Fruit fly (Drosophila melanogaster) whole organism, pupa: Measurements from ENCODE around the gene CG7006.

Source experiments
- CG10348 ChIP-seq: fragments of 200-800 bp; sonication (Bioruptor generic); IDR thresholded peaks from 2 replicates; pipeline ENCODE4 v1.3.6; 2022; ENCODE audit warnings: missing biosample characterization, missing genetic modification characterization
- CG12605 ChIP-seq: fragments of 200-800 bp; sonication (Bioruptor generic); IDR thresholded peaks from 2 replicates; pipeline ENCODE4 v1.3.6; 2022; ENCODE audit warnings: missing biosample characterization, missing genetic modification characterization
- CG13204 ChIP-seq: fragments of 200-800 bp; sonication (Bioruptor generic); optimal IDR thresholded peaks from 2 replicates; lab custom pipeline; 2018; ENCODE audit warnings: missing biosample characterization, mild to moderate bottlenecking, missing genetic modification characterization, moderate library complexity
- CG14655 ChIP-seq: fragments of 200-800 bp; sonication (Bioruptor generic); optimal IDR thresholded peaks from 3 replicates; lab custom pipeline; 2017; ENCODE audit warnings: mild to moderate bottlenecking, missing biosample characterization, missing genetic modification reagents, missing genetic modification characterization
- CG15710 ChIP-seq: fragments of 200-800 bp; sonication (Bioruptor generic); optimal IDR thresholded peaks from 2 replicates; lab custom pipeline; 2018; ENCODE audit warnings: missing biosample characterization, mild to moderate bottlenecking, missing genetic modification characterization, moderate library complexity
- CG17806 ChIP-seq: fragments of 200-800 bp; sonication (Bioruptor generic); optimal IDR thresholded peaks from 2 replicates; lab custom pipeline; 2018; ENCODE audit warnings: missing biosample characterization, mild to moderate bottlenecking, missing genetic modification characterization, moderate library complexity
- CG32121 ChIP-seq: fragments of 200-800 bp; sonication (Bioruptor generic); IDR thresholded peaks from 2 replicates; pipeline ENCODE4 v1.3.6; 2022; ENCODE audit warnings: missing biosample characterization, missing genetic modification characterization
- CG34367 ChIP-seq: fragments of 200-800 bp; sonication (Bioruptor generic); optimal IDR thresholded peaks from 2 replicates; lab custom pipeline; 2018; ENCODE audit warnings: missing biosample characterization, mild to moderate bottlenecking, missing genetic modification characterization
- CG4496 ChIP-seq: fragments of 200-800 bp; sonication (Bioruptor generic); IDR thresholded peaks from 3 replicates; pipeline ENCODE4 v1.3.6; 2022; ENCODE audit warnings: missing biosample characterization, missing genetic modification characterization
- CG8159 ChIP-seq: fragments of 200-800 bp; sonication (Bioruptor generic); optimal IDR thresholded peaks from 3 replicates; lab custom pipeline; 2018; ENCODE audit warnings: missing biosample characterization, mild to moderate bottlenecking, missing genetic modification characterization, moderate library complexity
- CG8301 ChIP-seq: fragments of 200-800 bp; sonication (Bioruptor generic); optimal IDR thresholded peaks from 2 replicates; lab custom pipeline; 2018; ENCODE audit warnings: missing biosample characterization, mild to moderate bottlenecking, missing genetic modification characterization
- CG9948 ChIP-seq: fragments of 200-800 bp; sonication (Bioruptor generic); optimal IDR thresholded peaks from 2 replicates; lab custom pipeline; 2018; ENCODE audit warnings: missing biosample characterization, mild to moderate bottlenecking, missing genetic modification characterization, moderate library complexity
- D1 ChIP-seq: fragments of 200-800 bp; sonication (Bioruptor generic); optimal IDR thresholded peaks from 2 replicates; lab custom pipeline; 2018; ENCODE audit warnings: missing biosample characterization, mild to moderate bottlenecking, missing genetic modification characterization, moderate library complexity
- Ets98B ChIP-seq: fragments of 200-800 bp; sonication (Bioruptor generic); IDR thresholded peaks from 2 replicates; pipeline ENCODE4 v1.3.6; 2022; ENCODE audit warnings: missing biosample characterization, missing genetic modification characterization
- Pif1B ChIP-seq: fragments of 200-800 bp; sonication (Bioruptor generic); optimal IDR thresholded peaks from 3 replicates; lab custom pipeline; 2016; ENCODE audit warnings: missing biosample characterization, missing genetic modification characterization
- Snoo ChIP-seq: fragments of 200-800 bp; sonication (Bioruptor generic); optimal IDR thresholded peaks from 3 replicates; lab custom pipeline; 2017; ENCODE audit warnings: missing biosample characterization, mild to moderate bottlenecking, missing genetic modification characterization, inconsistent platforms
- fd96Ca ChIP-seq: fragments of 200-800 bp; sonication (Bioruptor generic); IDR thresholded peaks from 3 replicates; pipeline ENCODE4 v1.3.6; 2022; ENCODE audit warnings: missing biosample characterization, missing genetic modification characterization
- gl ChIP-seq: fragments of 200-800 bp; sonication (Bioruptor generic); optimal IDR thresholded peaks from 2 replicates; lab custom pipeline; 2018; ENCODE audit warnings: missing biosample characterization, mild to moderate bottlenecking, missing genetic modification characterization
- rn ChIP-seq: fragments of 200-800 bp; sonication (Bioruptor generic); IDR thresholded peaks from 2 replicates; pipeline ENCODE4 v1.3.6; 2022; ENCODE audit warnings: missing biosample characterization, missing genetic modification characterization

CG7006 gene

dm6 chr3R:24816993-24817854 lies 33.2 kb upstream of the CG7006 start, which contains the start of the genes CG5808 and Saf-B:
CG5808 (minus strand) TSS chr3R:24817007.
Saf-B (plus strand) TSS chr3R:24817464.
- TF ChIP-seq CG32121 (GFP tag; lab: Robert Waterston, UW) (0 out of 2 replicates have a peak, but pooled peaks have one; percentile 21), Snoo (tag; lab: Kevin White, UChicago) (no peak)

dm6 chr3R:24823061-24823460 lies 27.4 kb upstream of the CG7006 start:
- TF ChIP-seq D1 (tag; lab: Kevin White, UChicago) = no peak
- TF ChIP-seq CG9948 (tag; lab: Kevin White, UChicago) = no peak
- TF ChIP-seq Ets98B = no peak
- no peak for TF ChIP-seq CG4496 (GFP tag; lab: Robert Waterston, UW)
- no peak for TF ChIP-seq gl
- no peak for TF ChIP-seq CG12605 (GFP tag; lab: Robert Waterston, UW)
- TF ChIP-seq CG10348 (GFP tag; lab: Robert Waterston, UW) = no peak
- no peak for TF ChIP-seq CG13204 (GFP tag; lab: Kevin White, UChicago)
- no peak for TF ChIP-seq CG17806

dm6 chr3R:24825548-24825947 lies 24.9 kb upstream of the CG7006 start, which contains the start of gene niki:
niki (minus strand) TSS chr3R:24825648.
- TF ChIP-seq CG17806 (no peak), Snoo (tag; lab: Kevin White, UChicago) (no peak), CG15710 (tag; lab: Kevin White, UChicago) (no peak), CG32121 (GFP tag; lab: Robert Waterston, UW) (no peak), CG12605 (GFP tag; lab: Robert Waterston, UW) (no peak)

dm6 chr3R:24828234-24828633 lies 22.2 kb upstream of the CG7006 start, which contains the start of gene RabX4:
RabX4 (minus strand) TSS chr3R:24828409.
- no peak for TF ChIP-seq CG10348 (GFP tag; lab: Robert Waterston, UW)

dm6 chr3R:24829887-24830351 lies 20.5 kb upstream of the CG7006 start, which contains the start of the genes Kaz and CG43273:
Kaz (minus strand) TSS chr3R:24829959.
CG43273 (plus strand) TSS chr3R:24830301.
- no peak for TF ChIP-seq CG10348 (GFP tag; lab: Robert Waterston, UW)
- peak; percentile 52; the same call in 1 of the 3 replicates for TF ChIP-seq CG4496 (GFP tag; lab: Robert Waterston, UW)
- no peak for TF ChIP-seq CG14655 (GFP tag; lab: Kevin White, UChicago)
- TF ChIP-seq D1 (tag; lab: Kevin White, UChicago) = no peak
- TF ChIP-seq CG32121 (GFP tag; lab: Robert Waterston, UW) = peak; percentile 14; the same call in 1 of the 2 replicates
- no peak for TF ChIP-seq CG34367 (tag; lab: Kevin White, UChicago)
- TF ChIP-seq Snoo (tag; lab: Kevin White, UChicago) = no peak
- TF ChIP-seq CG17806 = no peak
- TF ChIP-seq gl = no peak
- no peak for TF ChIP-seq Ets98B
- no peak for TF ChIP-seq Pif1B (GFP tag; lab: Kevin White, UChicago)
- TF ChIP-seq, all 21 proteins: peak for 2

dm6 chr3R:24833652-24834051 lies 16.8 kb upstream of the CG7006 start, which contains the start of gene sosie:
sosie (plus strand) TSS chr3R:24833952.
- TF ChIP-seq rn (GFP tag; lab: Robert Waterston, UW) (0 out of 2 replicates have a peak, but pooled peaks have one; percentile 13), CG13204 (GFP tag; lab: Kevin White, UChicago) (no peak), Pif1B (GFP tag; lab: Kevin White, UChicago) (no peak)

dm6 chr3R:24841063-24841462 lies 9.4 kb upstream of the CG7006 start, which contains the start of gene CG33658:
CG33658 (minus strand) TSS chr3R:24841163.
- no peak for TF ChIP-seq CG8301 (tag; lab: Kevin White, UChicago)
- no peak for TF ChIP-seq CG15710 (tag; lab: Kevin White, UChicago)
- TF ChIP-seq CG9948 (tag; lab: Kevin White, UChicago) = no peak
- no peak for TF ChIP-seq CG13204 (GFP tag; lab: Kevin White, UChicago)
- TF ChIP-seq CG14655 (GFP tag; lab: Kevin White, UChicago) = no peak
- TF ChIP-seq CG10348 (GFP tag; lab: Robert Waterston, UW) = no peak
- no peak for TF ChIP-seq Ets98B
- TF ChIP-seq fd96Ca (GFP tag; lab: Robert Waterston, UW) = no peak
- no peak for TF ChIP-seq gl
- no peak for TF ChIP-seq Snoo (tag; lab: Kevin White, UChicago)
- TF ChIP-seq D1 (tag; lab: Kevin White, UChicago) = no peak
- no peak for TF ChIP-seq CG32121 (GFP tag; lab: Robert Waterston, UW)
- TF ChIP-seq CG8159 = no peak
